Fruit fly (Drosophila melanogaster): ENCODE measurements around the gene Iml1.

Iml1 gene

DNA sequence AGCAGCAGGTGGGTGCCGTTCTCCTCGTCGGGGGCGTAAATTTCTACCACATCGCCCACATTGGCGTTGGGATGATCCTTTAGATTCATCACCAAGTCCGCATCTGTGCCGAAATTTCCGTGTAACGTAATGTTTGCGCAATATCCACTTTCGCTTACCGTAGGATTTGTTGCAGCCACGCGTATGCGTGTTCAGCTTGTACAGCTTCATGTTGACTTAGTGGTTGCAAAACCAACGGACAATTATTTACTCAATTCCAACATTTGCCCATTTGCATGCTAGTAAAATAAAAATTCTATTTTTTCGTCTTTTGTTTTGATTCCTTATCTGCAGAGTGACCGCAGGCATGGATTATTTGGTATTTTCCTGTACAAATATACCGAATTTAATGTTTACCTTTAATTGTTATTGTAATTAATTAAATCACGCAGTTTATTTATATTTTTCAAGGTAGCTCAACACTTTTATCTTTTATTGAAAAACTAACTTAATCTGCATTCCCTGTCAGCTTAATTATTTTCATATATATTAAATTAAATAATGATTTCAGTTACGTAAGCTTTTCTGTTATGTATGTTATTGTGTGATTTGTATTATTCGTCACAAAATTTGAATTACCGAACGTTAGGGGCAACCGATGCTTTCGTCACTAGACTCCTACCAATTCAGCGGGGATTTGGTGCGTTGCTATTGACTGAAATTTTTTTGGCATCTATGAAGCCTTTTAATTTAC is at the start of gene Iml1:
Gene Iml1, minus strand, starts transcription at position 336 of the 733 bp plus-strand sequence.
- no peak for TF ChIP-seq Pif1A (GFP tag; optimal IDR thresholded peaks at IDR 0.05)
- TF ChIP-seq CG4496 (GFP tag; IDR thresholded peaks at IDR 0.05) = peak; percentile 44; the same call in 1 of the 3 replicates
- TF ChIP-seq Ets98B (GFP tag; IDR thresholded peaks at IDR 0.05) = peak; percentile 38; the same call in 1 of the 2 replicates
- TF ChIP-seq CG32121 (GFP tag; IDR thresholded peaks at IDR 0.05) = peak; percentile 50; the same call in 1 of the 2 replicates
- TF ChIP-seq rn (GFP tag; IDR thresholded peaks at IDR 0.05) = no peak

DNA sequence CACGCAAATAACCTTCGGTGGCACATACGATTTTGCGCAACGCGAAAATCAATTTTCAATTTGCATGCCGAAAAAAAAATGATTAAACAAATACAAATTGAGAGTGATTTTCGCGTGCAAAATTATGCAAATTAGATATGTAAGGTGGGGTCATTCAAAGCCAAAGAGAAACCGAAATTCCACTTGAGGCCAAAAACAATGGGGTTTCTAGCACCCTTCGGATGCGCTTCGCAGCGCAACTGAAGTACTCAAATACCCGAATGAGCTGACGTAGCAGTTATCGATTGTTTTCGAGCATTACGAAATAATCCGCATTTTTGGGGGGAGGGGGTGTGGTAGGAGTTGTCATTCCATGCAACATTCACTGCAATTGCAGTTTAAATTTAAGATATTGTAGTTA is 47.0 kb upstream of the Iml1 start:
- TF ChIP-seq CG13204 (GFP tag; optimal IDR thresholded peaks at IDR 0.05) = no peak
- no peak for TF ChIP-seq CG15710 (tag; optimal IDR thresholded peaks at IDR 0.05)
- TF ChIP-seq CG10348 (GFP tag; IDR thresholded peaks at IDR 0.05) = no peak
- no peak for TF ChIP-seq CG34367 (tag; optimal IDR thresholded peaks at IDR 0.05)
- no peak for TF ChIP-seq Pif1A (GFP tag; optimal IDR thresholded peaks at IDR 0.05)
- TF ChIP-seq CG8301 (tag; optimal IDR thresholded peaks at IDR 0.05) = no peak

DNA sequence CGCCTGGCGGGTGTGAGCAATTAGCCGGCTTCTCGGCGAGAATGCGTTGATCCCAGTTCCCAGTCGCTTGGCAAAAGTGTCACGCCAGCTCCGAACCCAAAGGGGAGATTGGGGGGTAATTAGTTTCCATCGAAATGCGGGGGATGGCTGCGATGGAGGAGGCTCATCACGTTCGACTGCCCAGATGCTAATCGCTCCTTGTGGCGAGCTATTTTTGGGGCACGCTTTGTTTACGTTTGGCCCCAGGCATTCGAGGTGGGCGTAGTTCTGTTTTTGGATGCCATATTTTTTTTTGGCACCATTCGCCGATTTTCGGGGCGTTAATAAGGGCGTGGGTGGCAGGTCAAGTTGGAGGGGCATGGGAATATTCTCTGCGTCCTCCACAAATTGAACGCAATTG is 46.4 kb upstream of the Iml1 start:
- no peak for TF ChIP-seq rn (GFP tag; IDR thresholded peaks at IDR 0.05)
- TF ChIP-seq EcR (GFP tag; optimal IDR thresholded peaks at IDR 0.05) = no peak
- TF ChIP-seq CG32121 (GFP tag; IDR thresholded peaks at IDR 0.05) = 0 out of 2 replicates have a peak, but pooled peaks have one; percentile 13
- TF ChIP-seq CG14655 (GFP tag; optimal IDR thresholded peaks at IDR 0.05) = no peak
- no peak for TF ChIP-seq CG12605 (GFP tag; IDR thresholded peaks at IDR 0.05)
- no peak for TF ChIP-seq CG10348 (GFP tag; IDR thresholded peaks at IDR 0.05)

DNA sequence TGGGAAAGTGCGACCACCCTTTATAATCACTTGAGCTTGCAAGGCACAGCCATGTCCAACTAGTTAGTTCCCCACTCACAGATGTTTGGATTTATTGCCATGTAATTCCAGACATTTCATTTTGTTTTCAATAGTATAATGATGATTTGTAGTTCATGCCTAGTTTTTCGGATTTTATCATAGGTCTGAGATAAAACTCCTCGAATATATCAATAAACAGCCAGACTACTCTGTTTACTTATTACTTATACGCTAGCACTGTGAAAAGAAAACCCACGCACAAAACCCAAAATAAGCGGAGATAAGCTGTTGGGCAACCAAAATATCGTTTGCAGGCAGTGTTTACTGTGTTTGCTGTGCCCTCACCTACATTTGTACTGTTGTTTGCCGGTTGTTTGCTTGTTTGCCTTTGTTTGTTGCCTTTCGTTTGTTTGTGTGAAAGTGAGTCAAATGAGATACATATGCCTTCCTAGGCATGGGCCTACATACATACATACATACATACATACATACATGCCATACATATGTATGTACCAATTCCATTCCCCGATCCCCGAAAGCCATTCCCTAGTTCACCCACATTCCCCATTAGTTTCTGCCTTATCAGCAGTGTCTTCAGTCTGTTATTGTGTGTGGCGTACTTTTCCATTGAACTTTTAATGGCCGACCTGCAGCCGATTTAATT is 45.5 kb upstream of the Iml1 start:
- TF ChIP-seq Pif1B (GFP tag; optimal IDR thresholded peaks at IDR 0.05) = no peak
- peak; percentile 51 for TF ChIP-seq CG14655 (GFP tag; optimal IDR thresholded peaks at IDR 0.05)
- peak; percentile 41 for TF ChIP-seq Ets98B (GFP tag; IDR thresholded peaks at IDR 0.05)
- peak; percentile 38 for TF ChIP-seq CG15710 (tag; optimal IDR thresholded peaks at IDR 0.05)
- no peak for TF ChIP-seq CG4496 (GFP tag; IDR thresholded peaks at IDR 0.05)
- peak; percentile 36 for TF ChIP-seq CG8159 (tag; optimal IDR thresholded peaks at IDR 0.05)
- peak; percentile 69 for TF ChIP-seq EcR (GFP tag; optimal IDR thresholded peaks at IDR 0.05)
- TF ChIP-seq CG34367 (tag; optimal IDR thresholded peaks at IDR 0.05) = peak; percentile 7
- TF ChIP-seq CG10348 (GFP tag; IDR thresholded peaks at IDR 0.05) = no peak
- TF ChIP-seq CG17806 (tag; optimal IDR thresholded peaks at IDR 0.05) = peak; percentile 36
- TF ChIP-seq CG9948 (tag; optimal IDR thresholded peaks at IDR 0.05) = peak; percentile 33
- no peak for TF ChIP-seq Pif1A (GFP tag; optimal IDR thresholded peaks at IDR 0.05)
- TF ChIP-seq CG8301 (tag; optimal IDR thresholded peaks at IDR 0.05) = peak; percentile 36
- peak; percentile 38 for TF ChIP-seq CG32121 (GFP tag; IDR thresholded peaks at IDR 0.05)

DNA sequence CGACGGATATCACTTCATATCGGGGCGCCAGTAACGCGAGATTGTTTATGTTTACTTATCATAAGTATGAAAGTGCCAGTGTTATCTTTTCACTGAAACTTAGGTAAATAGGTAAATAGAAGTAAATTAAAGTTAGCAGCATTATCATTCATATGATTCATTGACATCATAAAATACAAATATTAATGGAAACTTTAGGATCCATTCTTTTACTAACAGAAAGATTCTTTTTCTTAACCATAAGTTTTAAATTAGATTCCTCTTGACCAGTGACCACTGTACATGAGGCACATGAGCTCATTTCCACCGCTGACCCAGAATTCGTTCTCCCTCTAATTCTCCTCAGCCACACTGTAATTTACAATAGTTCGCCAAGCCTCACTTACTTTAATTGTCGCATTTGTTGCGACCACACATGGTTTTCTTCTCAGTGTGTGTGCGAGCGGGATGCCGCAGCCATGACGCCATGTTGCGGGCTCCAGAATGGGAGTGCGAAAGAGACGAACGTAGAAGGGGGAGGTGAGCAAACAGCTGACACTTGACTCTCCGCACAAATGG is 44.6 kb upstream of the Iml1 start:
- TF ChIP-seq CG8301 (tag; optimal IDR thresholded peaks at IDR 0.05) = peak; percentile 16
- no peak for TF ChIP-seq CG10348 (GFP tag; IDR thresholded peaks at IDR 0.05)
- TF ChIP-seq Pif1B (GFP tag; optimal IDR thresholded peaks at IDR 0.05) = no peak
- TF ChIP-seq fd96Ca (GFP tag; IDR thresholded peaks at IDR 0.05) = no peak; the same call in 2 of the 3 replicates
- no peak for TF ChIP-seq CG15710 (tag; optimal IDR thresholded peaks at IDR 0.05)
- no peak for TF ChIP-seq CG34367 (tag; optimal IDR thresholded peaks at IDR 0.05)
- peak; percentile 30; the same call in 1 of the 3 replicates for TF ChIP-seq CG4496 (GFP tag; IDR thresholded peaks at IDR 0.05)
- TF ChIP-seq rn (GFP tag; IDR thresholded peaks at IDR 0.05) = no peak
- no peak for TF ChIP-seq CG13204 (GFP tag; optimal IDR thresholded peaks at IDR 0.05)
- 0 out of 2 replicates have a peak, but pooled peaks have one; percentile 11 for TF ChIP-seq Ets98B (GFP tag; IDR thresholded peaks at IDR 0.05)
- TF ChIP-seq CG14655 (GFP tag; optimal IDR thresholded peaks at IDR 0.05) = no peak
- no peak for TF ChIP-seq CG9948 (tag; optimal IDR thresholded peaks at IDR 0.05)
- no peak for TF ChIP-seq CG17806 (tag; optimal IDR thresholded peaks at IDR 0.05)
- no peak for TF ChIP-seq CG32121 (GFP tag; IDR thresholded peaks at IDR 0.05)
- TF ChIP-seq gl (tag; optimal IDR thresholded peaks at IDR 0.05) = no peak
- TF ChIP-seq EcR (GFP tag; optimal IDR thresholded peaks at IDR 0.05) = no peak
- no peak for TF ChIP-seq Snoo (tag; optimal IDR thresholded peaks at IDR 0.05)
- no peak for TF ChIP-seq Pif1A (GFP tag; optimal IDR thresholded peaks at IDR 0.05)
- TF ChIP-seq CG12605 (GFP tag; IDR thresholded peaks at IDR 0.05) = no peak
- peak; percentile 15 for TF ChIP-seq CG8159 (tag; optimal IDR thresholded peaks at IDR 0.05)
- no peak for TF ChIP-seq D1 (tag; optimal IDR thresholded peaks at IDR 0.05)

DNA sequence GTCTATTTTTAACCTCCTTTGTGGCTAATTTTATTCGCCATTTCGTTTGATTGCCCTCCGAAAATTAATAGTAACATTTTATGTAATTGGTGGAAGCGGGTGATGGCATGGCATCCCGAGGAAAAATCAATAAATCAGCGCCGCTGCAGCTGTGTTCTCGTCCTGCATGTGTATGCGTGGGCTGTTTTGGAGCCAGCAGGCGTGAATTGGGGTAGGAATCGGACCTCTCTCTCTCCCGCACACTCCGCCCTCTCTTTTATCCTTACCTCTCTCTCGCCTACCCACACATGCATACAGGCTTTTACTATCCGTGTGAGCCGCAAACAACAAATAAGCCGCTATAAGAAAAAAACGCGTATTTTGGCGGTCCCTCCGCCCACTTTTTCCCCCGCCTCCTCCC is 43.5 kb upstream of the Iml1 start:
- TF ChIP-seq CG4496 (GFP tag; IDR thresholded peaks at IDR 0.05) (no peak), Ets98B (GFP tag; IDR thresholded peaks at IDR 0.05) (0 out of 2 replicates have a peak, but pooled peaks have one; percentile 10), CG32121 (GFP tag; IDR thresholded peaks at IDR 0.05) (no peak), CG8159 (tag; optimal IDR thresholded peaks at IDR 0.05) (no peak), CG10348 (GFP tag; IDR thresholded peaks at IDR 0.05) (no peak)
